Fruit fly (Drosophila melanogaster) whole organism, wandering third instar larva: ENCODE measurements around the gene ckd.
A peak's percentile ranks its signal among the peaks of the same experiment; 100 is the strongest.

Experiments
- Abd-B ChIP-seq: fragments of >200 bp; optimal IDR thresholded peaks from 2 replicates; lab custom pipeline; 2017; ENCODE audit warnings: missing biosample characterization, missing genetic modification characterization
- CG32264 ChIP-seq: fragments of 200-800 bp; sonication (Bioruptor generic); optimal IDR thresholded peaks from 2 replicates; lab custom pipeline; 2016; ENCODE audit warnings: missing biosample characterization, missing genetic modification characterization
- CG9705 ChIP-seq: fragments of 200-800 bp; sonication (Bioruptor generic); optimal IDR thresholded peaks from 2 replicates; lab custom pipeline; 2018; ENCODE audit warnings: missing biosample characterization, mild to moderate bottlenecking, missing genetic modification characterization
- CrebA ChIP-seq: fragments of 200-800 bp; sonication (Bioruptor generic); optimal IDR thresholded peaks from 2 replicates; lab custom pipeline; 2016; ENCODE audit warnings: missing biosample characterization, mild to moderate bottlenecking, missing genetic modification characterization, borderline replicate concordance
- Dfd ChIP-seq: fragments of >200 bp; optimal IDR thresholded peaks from 2 replicates; lab custom pipeline; 2017; ENCODE audit warnings: missing biosample characterization, missing genetic modification characterization
- Dif ChIP-seq: fragments of 200-275, 200-300 bp; sonication (Bioruptor generic); optimal IDR thresholded peaks from 2 replicates; lab custom pipeline; 2018; ENCODE audit warnings: missing biosample characterization, missing genetic modification characterization; ENCODE audit not compliant: partially characterized antibody
- GATAd ChIP-seq: sonication (Bioruptor generic); optimal IDR thresholded peaks from 2 replicates; lab custom pipeline; 2016; ENCODE audit warnings: missing biosample characterization, missing genetic modification characterization
- HLH106 ChIP-seq: fragments of 200-800 bp; optimal IDR thresholded peaks from 3 replicates; lab custom pipeline; 2019; ENCODE audit warnings: missing biosample characterization, mild to moderate bottlenecking, missing genetic modification characterization, moderate library complexity
- Hnf4 ChIP-seq: fragments of 200-800 bp; sonication (Bioruptor generic); optimal IDR thresholded peaks from 2 replicates; lab custom pipeline; 2016; ENCODE audit warnings: missing biosample characterization, mild to moderate bottlenecking, missing genetic modification characterization
- Hr78 ChIP-seq: fragments of >200 bp; optimal IDR thresholded peaks from 2 replicates; lab custom pipeline; 2017; ENCODE audit warnings: missing biosample characterization, missing genetic modification characterization
- Hr83 ChIP-seq: fragments of 200-300 bp; sonication (Bioruptor generic); optimal IDR thresholded peaks from 2 replicates; lab custom pipeline; 2016; ENCODE audit warnings: missing biosample characterization, mild to moderate bottlenecking, missing genetic modification characterization, moderate library complexity; ENCODE audit not compliant: poor library complexity, severe bottlenecking
- Jra ChIP-seq: sonication (Bioruptor generic); optimal IDR thresholded peaks from 2 replicates; lab custom pipeline; 2016; ENCODE audit warnings: missing biosample characterization, missing genetic modification characterization
- Mio ChIP-seq: sonication (Bioruptor generic); optimal IDR thresholded peaks from 2 replicates; lab custom pipeline; 2016; ENCODE audit warnings: missing biosample characterization, missing genetic modification characterization
- Myc ChIP-seq: fragments of >200 bp; optimal IDR thresholded peaks from 2 replicates; lab custom pipeline; 2017
- N ChIP-seq: fragments of >200 bp; optimal IDR thresholded peaks from 2 replicates; lab custom pipeline; 2018; ENCODE audit warnings: missing biosample characterization, missing external identifiers, missing genetic modification characterization
- OdsH ChIP-seq: fragments of 200-800 bp; sonication (Bioruptor generic); optimal IDR thresholded peaks from 2 replicates; lab custom pipeline; 2016; ENCODE audit warnings: missing biosample characterization, mild to moderate bottlenecking, missing genetic modification characterization
- Rel ChIP-seq, 2 experiments: fragments of 200-800 bp; sonication (Bioruptor generic) in 1 of 2; optimal IDR thresholded peaks; 2 replicates in 1 of 2; 3 replicates in 1 of 2; lab custom pipeline; 2016 to 2019; ENCODE audit warnings: mild to moderate bottlenecking in 2 of 2, missing biosample characterization in 2 of 2, missing genetic modification characterization in 2 of 2, moderate library complexity in 1 of 2
- Sp1 ChIP-seq: fragments of 200-800 bp; sonication (Bioruptor generic); optimal IDR thresholded peaks from 3 replicates; lab custom pipeline; 2019; ENCODE audit warnings: missing biosample characterization, mild to moderate bottlenecking, missing genetic modification characterization, moderate library complexity
- Vsx2 ChIP-seq: fragments of 200-300, 225-300 bp; sonication (Bioruptor generic); optimal IDR thresholded peaks from 2 replicates; lab custom pipeline; 2018; ENCODE audit warnings: missing biosample characterization, missing genetic modification characterization; ENCODE audit not compliant: partially characterized antibody
- br ChIP-seq: fragments of 200-800 bp; sonication (Bioruptor generic); optimal IDR thresholded peaks from 2 replicates; lab custom pipeline; 2016; ENCODE audit warnings: missing biosample characterization, missing genetic modification characterization
- brk ChIP-seq: fragments of 200-800 bp; sonication (Bioruptor generic); optimal IDR thresholded peaks from 2 replicates; lab custom pipeline; 2016; ENCODE audit warnings: missing biosample characterization, mild to moderate bottlenecking, missing genetic modification characterization
- dl ChIP-seq, 2 experiments: fragments of 175-275, 200-275 bp in 1 of 2; fragments of 200-275 bp in 1 of 2; sonication (Bioruptor generic); optimal IDR thresholded peaks; lab custom pipeline; 2018; ENCODE audit warnings: mild to moderate bottlenecking in 2 of 2, missing biosample characterization in 2 of 2, missing genetic modification characterization in 2 of 2, moderate library complexity in 2 of 2; ENCODE audit not compliant: partially characterized antibody in 2 of 2, insufficient read depth in 1 of 2
- dmrt93B ChIP-seq: fragments of 200-800 bp; sonication (Bioruptor generic); optimal IDR thresholded peaks from 2 replicates; lab custom pipeline; 2018; ENCODE audit warnings: missing biosample characterization, mild to moderate bottlenecking, missing genetic modification characterization
- dsf ChIP-seq: sonication (Bioruptor generic); optimal IDR thresholded peaks from 2 replicates; lab custom pipeline; 2016; ENCODE audit warnings: missing biosample characterization, missing genetic modification characterization, borderline replicate concordance
- ey ChIP-seq: fragments of 200-800 bp; sonication (Bioruptor generic); optimal IDR thresholded peaks from 2 replicates; lab custom pipeline; 2016; ENCODE audit warnings: missing biosample characterization, missing genetic modification characterization
- foxo ChIP-seq, 2 experiments: fragments of 200-800 bp; sonication (Bioruptor generic); optimal IDR thresholded peaks; 2 replicates in 1 of 2; 3 replicates in 1 of 2; lab custom pipeline; 2016 to 2017; ENCODE audit warnings: missing biosample characterization in 2 of 2, missing genetic modification characterization in 2 of 2
- fru ChIP-seq: fragments of 200-800 bp; sonication (Bioruptor generic); optimal IDR thresholded peaks from 3 replicates; lab custom pipeline; 2016; ENCODE audit warnings: missing biosample characterization, mild to moderate bottlenecking, missing genetic modification characterization
- h ChIP-seq: fragments of 200-800 bp; sonication (Bioruptor generic); optimal IDR thresholded peaks from 3 replicates; lab custom pipeline; 2016; ENCODE audit warnings: missing biosample characterization, mild to moderate bottlenecking, missing genetic modification characterization
- jim ChIP-seq: fragments of 175-275, 200-325 bp; sonication (Bioruptor generic); optimal IDR thresholded peaks from 2 replicates; lab custom pipeline; 2016; ENCODE audit warnings: missing biosample characterization, mild to moderate bottlenecking, missing genetic modification characterization
- lola ChIP-seq: fragments of >200 bp; optimal IDR thresholded peaks from 2 replicates; lab custom pipeline; 2017; ENCODE audit warnings: missing biosample characterization, missing genetic modification characterization
- pan ChIP-seq: fragments of >200 bp; optimal IDR thresholded peaks from 2 replicates; lab custom pipeline; 2017
- psq ChIP-seq: fragments of 200-800 bp; sonication (Bioruptor generic); optimal IDR thresholded peaks from 3 replicates; lab custom pipeline; 2017; ENCODE audit warnings: missing biosample characterization, mild to moderate bottlenecking, missing genetic modification characterization, moderate library complexity
- rgr ChIP-seq: fragments of 200-800 bp; sonication (Bioruptor generic); optimal IDR thresholded peaks from 3 replicates; lab custom pipeline; 2016; ENCODE audit warnings: missing biosample characterization, mild to moderate bottlenecking, missing genetic modification characterization
- sage ChIP-seq: fragments of 200-800 bp; sonication (Bioruptor generic); optimal IDR thresholded peaks from 2 replicates; lab custom pipeline; 2016; ENCODE audit warnings: missing biosample characterization, mild to moderate bottlenecking, missing genetic modification characterization
- sv ChIP-seq: fragments of 200-800 bp; sonication (Bioruptor generic); optimal IDR thresholded peaks from 3 replicates; lab custom pipeline; 2016; ENCODE audit warnings: missing biosample characterization, missing genetic modification characterization
- tai ChIP-seq: sonication (Bioruptor generic); optimal IDR thresholded peaks from 2 replicates; lab custom pipeline; 2016; ENCODE audit warnings: missing biosample characterization, missing genetic modification characterization
- usp ChIP-seq: fragments of >200 bp; optimal IDR thresholded peaks from 2 replicates; lab custom pipeline; 2017; ENCODE audit warnings: missing biosample characterization, missing genetic modification characterization
- woc ChIP-seq: sonication (Bioruptor generic); optimal IDR thresholded peaks from 2 replicates; lab custom pipeline; 2016; ENCODE audit warnings: missing biosample characterization, mild to moderate bottlenecking, missing genetic modification characterization

The ckd gene

dm6 chr3L:3240597-3241367 is 16.9 kb upstream of the ckd start:
- no peak for TF ChIP-seq sv
- peak; percentile 97 for TF ChIP-seq HLH106
- TF ChIP-seq h (GFP tag; lab: Kevin White, UChicago), result peak; percentile 91
- TF ChIP-seq OdsH, result peak; percentile 90
- TF ChIP-seq Myc (lab: Kevin White, UChicago), result no peak
- TF ChIP-seq sage (GFP tag; lab: Kevin White, UChicago), result peak; percentile 85
- TF ChIP-seq GATAd (GFP tag; lab: Kevin White, UChicago), result peak; percentile 30
- peak; percentile 75 for TF ChIP-seq Rel (GFP tag; optimal IDR thresholded peaks at IDR 0.05; lab: Kevin White, UChicago)
- peak; percentile 80 for TF ChIP-seq Rel (tag; optimal IDR thresholded peaks at IDR 0.05; lab: Kevin White, UChicago)
- TF ChIP-seq tai, result peak; percentile 74
- TF ChIP-seq Hr78 (GFP tag; lab: Kevin White, UChicago), result no peak
- peak; percentile 94 for TF ChIP-seq rgr (GFP tag; lab: Kevin White, UChicago)
- peak; percentile 79 for TF ChIP-seq woc
- TF ChIP-seq ey, result peak; percentile 84
- no peak for TF ChIP-seq dsf (GFP tag; lab: Kevin White, UChicago)
- TF ChIP-seq Mio (GFP tag; lab: Kevin White, UChicago), result no peak
- peak; percentile 94 for TF ChIP-seq psq
- TF ChIP-seq CrebA, result peak; percentile 71
- peak; percentile 30 for TF ChIP-seq Jra (GFP tag; lab: Kevin White, UChicago)
- TF ChIP-seq usp (GFP tag; lab: Kevin White, UChicago), result no peak
- TF ChIP-seq Dfd (GFP tag; lab: Kevin White, UChicago), result no peak
- no peak for TF ChIP-seq pan (lab: Kevin White, UChicago)
- peak; percentile 89 for TF ChIP-seq fru (GFP tag; lab: Kevin White, UChicago)
- no peak for TF ChIP-seq lola (GFP tag; lab: Kevin White, UChicago)
- no peak for TF ChIP-seq dl (GFP tag; optimal IDR thresholded peaks at IDR 0.05; lab: Kevin White, UChicago; ENCODE audit: insufficient read depth in 1 of 2, partially characterized antibody in 2 of 2)
- peak; percentile 85 for TF ChIP-seq br
- TF ChIP-seq Hr83 (GFP tag; lab: Kevin White, UChicago), result peak; percentile 17
- TF ChIP-seq dmrt93B (GFP tag; lab: Kevin White, UChicago), result peak; percentile 93
- TF ChIP-seq N (GFP tag; lab: Kevin White, UChicago), result no peak
- TF ChIP-seq CG9705 (GFP tag; lab: Kevin White, UChicago), result peak; percentile 80
- TF ChIP-seq Hnf4 (GFP tag; lab: Kevin White, UChicago), result peak; percentile 89
- no peak for TF ChIP-seq Dif (GFP tag; lab: Kevin White, UChicago)
- no peak for TF ChIP-seq jim (GFP tag; lab: Kevin White, UChicago)
- TF ChIP-seq CG32264 (GFP tag; lab: Kevin White, UChicago), result peak; percentile 85
- TF ChIP-seq Vsx2 (GFP tag; lab: Kevin White, UChicago), result no peak
- peak; percentile 98 for TF ChIP-seq Sp1 (GFP tag; lab: Kevin White, UChicago)
- peak; percentile 90 for TF ChIP-seq brk (GFP tag; lab: Kevin White, UChicago)
- peak; percentile 60 to 87 for TF ChIP-seq foxo (GFP tag; optimal IDR thresholded peaks at IDR 0.05; lab: Kevin White, UChicago)
- TF ChIP-seq Abd-B, result no peak

dm6 chr3L:3241368-3241640 is 16.4 kb upstream of the ckd start:
- TF ChIP-seq lola (GFP tag; lab: Kevin White, UChicago) (peak; percentile 3), h (GFP tag; lab: Kevin White, UChicago) (no peak)
